Fruit fly (Drosophila melanogaster): ENCODE data around the gene CG15728.

- TF ChIP-seq EcR (GFP tag; optimal IDR thresholded peaks at IDR 0.05) (no peak), rn (GFP tag; IDR thresholded peaks at IDR 0.05) (no peak), CG15710 (tag; optimal IDR thresholded peaks at IDR 0.05) (no peak)
These were observed 9.1 kb downstream of the CG15728 start for dm6 chrX:12633204-12633603.

All from whole organism, pupa.